Fruit fly (Drosophila melanogaster): ENCODE data around the gene CG5194.

CG5194 gene

dm6 chr3L:9054822-9055407, 45.3 kb upstream of the CG5194 start (continued):
- TF ChIP-seq CG6791 (GFP tag; IDR thresholded peaks at IDR 0.05; ENCODE audit: partially characterized antibody) (peak; percentile 63; the same call in 2 of the 3 replicates), Bgb (GFP tag; IDR thresholded peaks at IDR 0.05; ENCODE audit: partially characterized antibody) (peak; percentile 73), vnd (GFP tag; IDR thresholded peaks at IDR 0.05; ENCODE audit: partially characterized antibody) (0 out of 3 replicates have a peak, but pooled peaks have one; percentile 33), CG15073 (GFP tag; optimal IDR thresholded peaks at IDR 0.05) (no peak), pita (GFP tag; optimal IDR thresholded peaks at IDR 0.05) (peak; percentile 16), HLH4C (GFP tag; IDR thresholded peaks at IDR 0.05; ENCODE audit: partially characterized antibody) (peak; percentile 28; the same call in 1 of the 3 replicates), sens (GFP tag) (peak; percentile 56), CG15514 (GFP tag; optimal IDR thresholded peaks at IDR 0.05) (no peak), cato (GFP tag; optimal IDR thresholded peaks at IDR 0.05; ENCODE audit: borderline replicate concordance) (no peak), CTCF (GFP tag; optimal IDR thresholded peaks at IDR 0.05) (peak; percentile 93)

- peak; percentile 56 for TF ChIP-seq pros (GFP tag; optimal IDR thresholded peaks at IDR 0.05)
- no peak for TF ChIP-seq fd96Cb (tag; optimal IDR thresholded peaks at IDR 0.05)
- TF ChIP-seq gcm (GFP tag; optimal IDR thresholded peaks at IDR 0.05), result peak; percentile 97
- peak; percentile 41 for TF ChIP-seq gsb-n (tag; optimal IDR thresholded peaks at IDR 0.05)
These were observed 44.6 kb upstream of the CG5194 start for dm6 chr3L:9054239-9054638.

dm6 chr3L:9052798-9053541, 43.3 kb upstream of the CG5194 start:
- TF ChIP-seq abd-A (tag; optimal IDR thresholded peaks at IDR 0.05), result no peak
- TF ChIP-seq ro (GFP tag; IDR thresholded peaks at IDR 0.05), result no peak
- no peak for TF ChIP-seq gro (GFP tag; optimal IDR thresholded peaks at IDR 0.05)
- TF ChIP-seq Pdp1 (GFP tag; optimal IDR thresholded peaks at IDR 0.05), result peak in 1 of 2 experiments; percentile 74
- peak; percentile 69 for TF ChIP-seq Ets65A (GFP tag)
- 0 out of 3 replicates have a peak, but pooled peaks have one; percentile 15 for TF ChIP-seq CG3726 (GFP tag; IDR thresholded peaks at IDR 0.05)
- peak; percentile 59 for TF ChIP-seq pros (GFP tag; optimal IDR thresholded peaks at IDR 0.05)
- TF ChIP-seq gsb-n (tag; optimal IDR thresholded peaks at IDR 0.05), result peak; percentile 17
- TF ChIP-seq CG11456 (GFP tag; IDR thresholded peaks at IDR 0.05), result no peak
- no peak for TF ChIP-seq CG12219 (GFP tag; optimal IDR thresholded peaks at IDR 0.05)
- TF ChIP-seq ems (GFP tag; optimal IDR thresholded peaks at IDR 0.05), result no peak
- peak; percentile 23 for TF ChIP-seq lab (GFP tag; optimal IDR thresholded peaks at IDR 0.05)
- peak; percentile 43 for TF ChIP-seq sqz (GFP tag; optimal IDR thresholded peaks at IDR 0.05)
- TF ChIP-seq Jarid2 (GFP tag; optimal IDR thresholded peaks at IDR 0.05), result no peak
- no peak for TF ChIP-seq unpg (GFP tag; optimal IDR thresholded peaks at IDR 0.05)
- no peak for TF ChIP-seq Hr78 (GFP tag; optimal IDR thresholded peaks at IDR 0.05)
- TF ChIP-seq toy (GFP tag; IDR thresholded peaks at IDR 0.05), result no peak
- no peak for TF ChIP-seq Ravus (GFP tag; IDR thresholded peaks at IDR 0.05)

dm6 chr3L:9051830-9052259, 42.2 kb upstream of the CG5194 start:
- TF ChIP-seq pan (optimal IDR thresholded peaks at IDR 0.05) (no peak), pan (GFP tag; optimal IDR thresholded peaks at IDR 0.05 in 1 of 2, IDR thresholded peaks at IDR 0.05 in 1 of 2) (no peak), Trl (optimal IDR thresholded peaks at IDR 0.05) (peak; percentile 47 to 51), Trl (GFP tag; optimal IDR thresholded peaks at IDR 0.05) (no peak), pum (GFP tag; optimal IDR thresholded peaks at IDR 0.05) (no peak), repo (GFP tag; optimal IDR thresholded peaks at IDR 0.05) (no peak), dmrt11E (tag; optimal IDR thresholded peaks at IDR 0.05) (no peak), Nf-YC (tag; optimal IDR thresholded peaks at IDR 0.05) (peak; percentile 47), lbe (GFP tag; optimal IDR thresholded peaks at IDR 0.05) (no peak), Dll (GFP tag; IDR thresholded peaks at IDR 0.05; ENCODE audit: partially characterized antibody) (no peak), CG11695 (GFP tag; IDR thresholded peaks at IDR 0.05) (peak; percentile 15; the same call in 1 of the 3 replicates), ato (GFP tag; IDR thresholded peaks at IDR 0.05; ENCODE audit: partially characterized antibody) (no peak), CG5245 (GFP tag; optimal IDR thresholded peaks at IDR 0.05) (no peak), tin (GFP tag; optimal IDR thresholded peaks at IDR 0.05) (no peak), gcm2 (GFP tag; optimal IDR thresholded peaks at IDR 0.05) (no peak), ind (GFP tag; optimal IDR thresholded peaks at IDR 0.05) (no peak)

Data from whole organism, embryonic.